Fruit fly (Drosophila melanogaster) whole organism, prepupa: ENCODE data around the gene CG16812.
"Not testable (repeated sequence)": the region's sequence is repeated elsewhere in the genome, so short reads cannot be mapped to it uniquely, and the experiment has no call there.

Experiments
- Blimp-1 ChIP-seq: fragments of 200-800 bp; sonication (Bioruptor generic); optimal IDR thresholded peaks from 3 replicates; lab custom pipeline; 2017; ENCODE audit warnings: missing biosample characterization, missing genetic modification characterization, mild to moderate bottlenecking, moderate library complexity, missing genetic modification reagents
- CG11902 ChIP-seq: fragments of 200-800 bp; sonication (Bioruptor generic); optimal IDR thresholded peaks from 3 replicates; lab custom pipeline; 2016; ENCODE audit warnings: missing biosample characterization, missing genetic modification characterization
- CG16779 ChIP-seq: fragments of 200-800 bp; sonication (Bioruptor generic); optimal IDR thresholded peaks from 3 replicates; lab custom pipeline; 2017; ENCODE audit warnings: missing biosample characterization, mild to moderate bottlenecking, missing genetic modification characterization
- CG6808 ChIP-seq: fragments of 200-800 bp; sonication (Bioruptor generic); optimal IDR thresholded peaks from 3 replicates; lab custom pipeline; 2017; ENCODE audit warnings: missing biosample characterization, missing genetic modification characterization, mild to moderate bottlenecking, moderate library complexity, missing genetic modification reagents
- Eip78C ChIP-seq: fragments of 200-800 bp; sonication (Bioruptor generic); peaks from one replicate; lab custom pipeline; 2016; ENCODE audit warnings: missing biosample characterization, missing genetic modification characterization
- Eip93F ChIP-seq: fragments of 200-800 bp; sonication (Bioruptor generic); optimal IDR thresholded peaks from 2 replicates; lab custom pipeline; 2016; ENCODE audit warnings: missing biosample characterization, mild to moderate bottlenecking, missing genetic modification characterization
- Gug ChIP-seq: fragments of 200-800 bp; sonication (Bioruptor generic); IDR thresholded peaks from 2 replicates; pipeline ENCODE4 v1.3.6; 2022; ENCODE audit warnings: missing biosample characterization, missing genetic modification characterization
- Hr4 ChIP-seq: fragments of 200-800 bp; sonication (Bioruptor generic); optimal IDR thresholded peaks from 3 replicates; lab custom pipeline; 2016; ENCODE audit warnings: missing biosample characterization, missing genetic modification characterization
- Lpt ChIP-seq: fragments of 200-800 bp; sonication (Bioruptor generic); optimal IDR thresholded peaks from 3 replicates; lab custom pipeline; 2016; ENCODE audit warnings: missing biosample characterization, missing genetic modification characterization
- Sox102F ChIP-seq: fragments of 200-800 bp; sonication (Bioruptor generic); optimal IDR thresholded peaks from 2 replicates; lab custom pipeline; 2016; ENCODE audit warnings: missing biosample characterization, mild to moderate bottlenecking, missing genetic modification characterization
- acj6 ChIP-seq: fragments of 200-800 bp; sonication (Bioruptor generic); optimal IDR thresholded peaks from 3 replicates; lab custom pipeline; 2016; ENCODE audit warnings: missing biosample characterization, missing genetic modification characterization
- net ChIP-seq: fragments of 200-800 bp; sonication (Bioruptor generic); optimal IDR thresholded peaks from 3 replicates; lab custom pipeline; 2016; ENCODE audit warnings: missing biosample characterization, missing genetic modification characterization
- topi ChIP-seq: fragments of 200-800 bp; sonication (Bioruptor generic); optimal IDR thresholded peaks from 3 replicates; lab custom pipeline; 2016; ENCODE audit warnings: missing biosample characterization, missing genetic modification characterization

dm6 chr2L:13211764-13212265 lies 10.6 kb upstream of the CG16812 start, which contains the start of gene CG15482:
- TF ChIP-seq Gug (GFP tag; lab: Robert Waterston, UW); CG16779 (tag; lab: Kevin White, UChicago); CG11902; Eip93F; Blimp-1; CG6808 (GFP tag; lab: Kevin White, UChicago); Sox102F (GFP tag; lab: Kevin White, UChicago); Eip78C (GFP tag; lab: Kevin White, UChicago); topi (GFP tag; lab: Kevin White, UChicago); net (GFP tag; lab: Kevin White, UChicago); Hr4 (GFP tag; lab: Kevin White, UChicago); Lpt; acj6 (GFP tag; lab: Kevin White, UChicago): not testable (repeated sequence)
